Fruit fly (Drosophila melanogaster) whole organism, embryonic: ENCODE results near the gene CG6951.

Experiments
- CG2120 ChIP-seq: fragments of 200-800 bp; sonication (Bioruptor generic); optimal IDR thresholded peaks from 3 replicates; lab custom pipeline; 2016; ENCODE audit warnings: missing biosample characterization, missing genetic modification characterization
- CG4730 ChIP-seq: fragments of 200-800 bp; sonication (Bioruptor generic); IDR thresholded peaks from 2 replicates; pipeline ENCODE4 v1.3.6; 2022; ENCODE audit warnings: missing biosample characterization, missing genetic modification characterization
- Hr39 ChIP-seq: fragments of >200 bp; optimal IDR thresholded peaks from 2 replicates; lab custom pipeline; 2017
- da ChIP-seq: fragments of 200-800 bp; sonication (Bioruptor generic); optimal IDR thresholded peaks from 2 replicates; lab custom pipeline; 2016; ENCODE audit warnings: missing biosample characterization, missing genetic modification characterization

DNA sequence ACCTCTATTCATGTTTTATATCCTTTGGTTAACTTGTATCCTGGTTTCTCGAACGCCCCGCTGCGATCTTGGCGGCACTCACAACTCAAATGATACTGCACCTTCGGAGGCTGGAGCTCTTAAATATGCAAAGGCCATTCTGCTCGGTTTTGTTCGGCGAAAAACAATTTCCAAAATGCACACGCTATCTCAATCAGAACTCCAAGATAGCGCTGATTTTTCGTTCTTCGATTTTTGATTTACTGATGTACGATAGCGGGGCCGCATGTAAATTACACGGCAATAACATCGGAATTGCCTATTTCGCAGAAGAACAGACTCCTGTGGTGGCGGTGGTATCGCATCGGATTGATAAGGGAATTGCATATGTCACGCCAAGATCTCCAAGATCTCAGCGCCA is 29.0 kb upstream of the CG6951 start, which contains the start of gene CG7017:
- TF ChIP-seq CG4730 = no peak
- no peak for TF ChIP-seq CG2120 (GFP tag; lab: Kevin White, UChicago)
- no peak for TF ChIP-seq Hr39 (lab: Kevin White, UChicago)
- TF ChIP-seq da (GFP tag; lab: Kevin White, UChicago) = no peak
